Worm (Caenorhabditis elegans) whole organism, L4/young adult: ENCODE measurements around the gene F12A10.6.

Experiments used
- W03F9.2 ChIP-seq: fragments of 150-350 bp; optimal IDR thresholded peaks from 2 replicates; lab custom pipeline; 2014; ENCODE audit warnings: missing biosample characterization, missing genetic modification characterization
- him-1 ChIP-seq: sonication (generic microtip); optimal IDR thresholded peaks from 2 replicates; lab custom pipeline; 2016; ENCODE audit warnings: missing genotype, missing genetic modification reagents, missing genetic modification characterization, missing compliant biosample characterization

DNA sequence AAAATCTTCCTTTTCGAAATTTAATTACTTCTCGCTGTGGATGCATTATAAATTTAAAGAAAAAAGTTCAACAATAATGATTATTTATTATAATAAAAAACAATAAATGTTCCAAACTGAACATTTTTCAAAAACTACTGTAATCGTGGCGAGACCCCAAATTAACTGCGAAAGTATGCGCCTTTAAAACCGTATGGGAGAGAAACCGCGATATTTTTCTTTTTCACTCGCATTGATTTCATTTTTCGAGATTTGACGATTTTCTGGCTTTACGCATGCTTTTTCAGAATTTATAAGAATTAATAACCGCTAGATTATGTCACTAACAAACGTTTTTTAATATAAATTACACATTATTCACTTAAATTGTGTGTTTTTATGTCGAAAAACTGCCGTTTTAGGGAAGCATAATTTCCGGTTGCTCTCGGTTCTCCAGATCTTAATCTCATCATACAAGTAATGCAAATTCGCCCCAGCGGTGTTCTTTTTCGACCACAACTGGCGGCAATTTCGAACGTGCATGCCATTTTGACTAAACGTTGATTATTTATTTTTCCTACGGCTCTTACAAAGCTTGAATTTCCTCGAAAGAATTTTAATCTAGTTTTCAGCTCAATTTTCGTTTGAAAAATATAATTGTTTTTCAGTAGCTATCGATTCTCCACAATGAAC lies 6.8 kb upstream of the F12A10.6 start, which contains the start of gene F12A10.8:
- TF ChIP-seq him-1 (tag; lab: Kevin White, UChicago) (no peak), W03F9.2 (no peak)
